Worm (Caenorhabditis elegans) whole organism, early embryonic: Measurements from ENCODE around the gene C39E6.2.
A peak's percentile ranks its signal among the peaks of the same experiment; 100 is the strongest.

Source experiments
- B0310.2 ChIP-seq: sonication (generic microtip); optimal IDR thresholded peaks from 2 replicates; lab custom pipeline; 2016; ENCODE audit warnings: mild to moderate bottlenecking, missing genetic modification characterization, missing compliant biosample characterization
- F13C5.2 ChIP-seq: sonication (generic microtip); optimal IDR thresholded peaks from 2 replicates; lab custom pipeline; 2017; ENCODE audit warnings: mild to moderate bottlenecking, missing genetic modification characterization, inconsistent platforms, missing compliant biosample characterization
- aly-1 ChIP-seq: sonication (generic microtip); optimal IDR thresholded peaks from 2 replicates; lab custom pipeline; 2016; ENCODE audit warnings: missing genetic modification characterization, missing compliant biosample characterization
- ama-1 ChIP-seq: fragments of 150-350 bp; optimal IDR thresholded peaks from 2 replicates; lab custom pipeline; 2014
- ceh-13 ChIP-seq: fragments of 200-800 bp; sonication (Bioruptor generic); optimal IDR thresholded peaks from 2 replicates; lab custom pipeline; 2018; ENCODE audit warnings: mild to moderate bottlenecking, missing genetic modification characterization, missing compliant biosample characterization
- ceh-36 ChIP-seq: sonication (generic microtip); optimal IDR thresholded peaks from 2 replicates; lab custom pipeline; 2016; ENCODE audit warnings: missing genetic modification characterization, inconsistent platforms, missing compliant biosample characterization
- ets-7 ChIP-seq: sonication (generic microtip); optimal IDR thresholded peaks from 2 replicates; lab custom pipeline; 2016; ENCODE audit warnings: missing genotype, missing genetic modification characterization, missing compliant biosample characterization
- flt-1 ChIP-seq: fragments of 200-800 bp; sonication (Bioruptor generic); IDR thresholded peaks from 2 replicates; pipeline ENCODE4 v1.3.6; 2022; ENCODE audit warnings: missing genetic modification characterization, missing compliant biosample characterization
- hmbx-1 ChIP-seq: sonication (generic microtip); optimal IDR thresholded peaks from 2 replicates; lab custom pipeline; 2016; ENCODE audit warnings: mild to moderate bottlenecking, missing genetic modification characterization, missing compliant biosample characterization
- hmg-4 ChIP-seq: fragments of 200-800 bp; sonication (Bioruptor generic); optimal IDR thresholded peaks from 2 replicates; lab custom pipeline; 2018; ENCODE audit warnings: mild to moderate bottlenecking, missing genetic modification characterization, missing compliant biosample characterization
- hnd-1 ChIP-seq: sonication (generic microtip); optimal IDR thresholded peaks from 2 replicates; lab custom pipeline; 2016; ENCODE audit warnings: missing genetic modification characterization, missing compliant biosample characterization
- pes-1 ChIP-seq: fragments of 200-800 bp; sonication (Bioruptor generic); IDR thresholded peaks from 2 replicates; pipeline ENCODE4 v1.3.6; 2022; ENCODE audit warnings: missing genetic modification reagents, missing genetic modification characterization, missing compliant biosample characterization
- scrt-1 ChIP-seq: fragments of 200-800 bp; sonication (Bioruptor generic); IDR thresholded peaks from 2 replicates; pipeline ENCODE4 v1.3.6; 2022; ENCODE audit warnings: missing genetic modification characterization, missing compliant biosample characterization
- sea-1 ChIP-seq: fragments of 200-800 bp; sonication (Bioruptor generic); conservative IDR thresholded peaks from 2 replicates; pipeline ENCODE4 v1.3.6; 2022; ENCODE audit warnings: missing genetic modification characterization, missing compliant biosample characterization
- tbx-11 ChIP-seq: fragments of 200-800 bp; sonication (Bioruptor generic); IDR thresholded peaks from 2 replicates; pipeline ENCODE4 v1.3.6; 2022; ENCODE audit warnings: missing genetic modification characterization, missing compliant biosample characterization
- tbx-37 ChIP-seq: fragments of 200-800 bp; sonication (Bioruptor generic); conservative IDR thresholded peaks from 2 replicates; pipeline ENCODE4 v1.3.6; 2022; ENCODE audit warnings: missing genetic modification reagents, missing genetic modification characterization, missing compliant biosample characterization
- tra-4 ChIP-seq: sonication (generic microtip); optimal IDR thresholded peaks from 2 replicates; lab custom pipeline; 2017; ENCODE audit warnings: missing genetic modification characterization, missing compliant biosample characterization

C39E6.2 gene

ce11 chrX:4754725-4755124 is at the start of gene C39E6.2:
Gene C39E6.2 (minus strand): TSS chrX:4755118.
- no peak for TF ChIP-seq ets-7 (tag; lab: Kevin White, UChicago)
- no peak for TF ChIP-seq scrt-1 (GFP tag; lab: Robert Waterston, UW)
- TF ChIP-seq pes-1 (GFP tag; lab: Robert Waterston, UW): no peak
- TF ChIP-seq hnd-1: no peak
- TF ChIP-seq tra-4 (tag; lab: Kevin White, UChicago): no peak
- no peak for TF ChIP-seq hmg-4 (GFP tag; lab: Kevin White, UChicago)
- TF ChIP-seq F13C5.2 (tag; lab: Kevin White, UChicago): no peak
- no peak for TF ChIP-seq ceh-36 (tag; lab: Kevin White, UChicago)
- TF ChIP-seq hmbx-1 (tag; lab: Kevin White, UChicago): no peak
- TF ChIP-seq ama-1 (lab: Kevin White, UChicago): no peak
- TF ChIP-seq sea-1 (GFP tag; lab: Robert Waterston, UW): no peak
- no peak for TF ChIP-seq tbx-37 (GFP tag; lab: Robert Waterston, UW)
- TF ChIP-seq aly-1 (tag; lab: Kevin White, UChicago): no peak
- no peak for TF ChIP-seq ceh-13 (GFP tag; lab: Kevin White, UChicago)
- TF ChIP-seq flt-1: no peak
- TF ChIP-seq B0310.2 (tag; lab: Kevin White, UChicago): no peak
- no peak for TF ChIP-seq tbx-11

- no peak for TF ChIP-seq tbx-37 (GFP tag; lab: Robert Waterston, UW)
Observed at ce11 chrX:4803942-4804341, 49.0 kb upstream of the C39E6.2 start.

- TF ChIP-seq tbx-11: no peak
- no peak for TF ChIP-seq aly-1 (tag; lab: Kevin White, UChicago)
- TF ChIP-seq hmg-4 (GFP tag; lab: Kevin White, UChicago): peak; percentile 33
Observed at ce11 chrX:4802255-4802654, 47.3 kb upstream of the C39E6.2 start.

- TF ChIP-seq sea-1 (GFP tag; lab: Robert Waterston, UW) (no peak), hnd-1 (no peak), B0310.2 (tag; lab: Kevin White, UChicago) (no peak), tbx-11 (no peak), aly-1 (tag; lab: Kevin White, UChicago) (no peak), tra-4 (tag; lab: Kevin White, UChicago) (no peak), tbx-37 (GFP tag; lab: Robert Waterston, UW) (no peak), pes-1 (GFP tag; lab: Robert Waterston, UW) (no peak), hmbx-1 (tag; lab: Kevin White, UChicago) (no peak), ets-7 (tag; lab: Kevin White, UChicago) (no peak), scrt-1 (GFP tag; lab: Robert Waterston, UW) (no peak), hmg-4 (GFP tag; lab: Kevin White, UChicago) (no peak), ceh-13 (GFP tag; lab: Kevin White, UChicago) (no peak), F13C5.2 (tag; lab: Kevin White, UChicago) (no peak)
Observed at ce11 chrX:4800892-4801291, 46.0 kb upstream of the C39E6.2 start.

- no peak for TF ChIP-seq scrt-1 (GFP tag; lab: Robert Waterston, UW)
- no peak for TF ChIP-seq tra-4 (tag; lab: Kevin White, UChicago)
- no peak for TF ChIP-seq ceh-36 (tag; lab: Kevin White, UChicago)
- TF ChIP-seq sea-1 (GFP tag; lab: Robert Waterston, UW): no peak
- no peak for TF ChIP-seq tbx-11
- TF ChIP-seq tbx-37 (GFP tag; lab: Robert Waterston, UW): no peak
- TF ChIP-seq ceh-13 (GFP tag; lab: Kevin White, UChicago): no peak
- no peak for TF ChIP-seq hmg-4 (GFP tag; lab: Kevin White, UChicago)
- no peak for TF ChIP-seq ama-1 (lab: Kevin White, UChicago)
- TF ChIP-seq aly-1 (tag; lab: Kevin White, UChicago): no peak
- TF ChIP-seq ets-7 (tag; lab: Kevin White, UChicago): no peak
- TF ChIP-seq hmbx-1 (tag; lab: Kevin White, UChicago): no peak
- no peak for TF ChIP-seq F13C5.2 (tag; lab: Kevin White, UChicago)
- no peak for TF ChIP-seq B0310.2 (tag; lab: Kevin White, UChicago)
- no peak for TF ChIP-seq flt-1
- TF ChIP-seq hnd-1: no peak
- TF ChIP-seq pes-1 (GFP tag; lab: Robert Waterston, UW): no peak
Observed at ce11 chrX:4800078-4800621, 45.2 kb upstream of the C39E6.2 start, which contains the start of gene mig-13. Gene mig-13 (minus strand): TSS chrX:4800128.

ce11 chrX:4795329-4795728 is 40.4 kb upstream of the C39E6.2 start:
- TF ChIP-seq ceh-13 (GFP tag; lab: Kevin White, UChicago): no peak
- TF ChIP-seq pes-1 (GFP tag; lab: Robert Waterston, UW): no peak
- no peak for TF ChIP-seq B0310.2 (tag; lab: Kevin White, UChicago)
- TF ChIP-seq tbx-37 (GFP tag; lab: Robert Waterston, UW): no peak
- no peak for TF ChIP-seq scrt-1 (GFP tag; lab: Robert Waterston, UW)
- no peak for TF ChIP-seq F13C5.2 (tag; lab: Kevin White, UChicago)
- no peak for TF ChIP-seq sea-1 (GFP tag; lab: Robert Waterston, UW)
- no peak for TF ChIP-seq hmg-4 (GFP tag; lab: Kevin White, UChicago)
- no peak for TF ChIP-seq tra-4 (tag; lab: Kevin White, UChicago)
- no peak for TF ChIP-seq tbx-11
- no peak for TF ChIP-seq aly-1 (tag; lab: Kevin White, UChicago)
- no peak for TF ChIP-seq ceh-36 (tag; lab: Kevin White, UChicago)
- TF ChIP-seq flt-1: no peak
- no peak for TF ChIP-seq ama-1 (lab: Kevin White, UChicago)
- no peak for TF ChIP-seq hnd-1
- TF ChIP-seq hmbx-1 (tag; lab: Kevin White, UChicago): no peak
- no peak for TF ChIP-seq ets-7 (tag; lab: Kevin White, UChicago)

ce11 chrX:4794062-4794461 is 39.1 kb upstream of the C39E6.2 start:
- TF ChIP-seq tra-4 (tag; lab: Kevin White, UChicago) (no peak), ama-1 (lab: Kevin White, UChicago) (no peak), ets-7 (tag; lab: Kevin White, UChicago) (no peak), flt-1 (no peak), sea-1 (GFP tag; lab: Robert Waterston, UW) (no peak), F13C5.2 (tag; lab: Kevin White, UChicago) (no peak), B0310.2 (tag; lab: Kevin White, UChicago) (no peak), tbx-37 (GFP tag; lab: Robert Waterston, UW) (no peak), hmbx-1 (tag; lab: Kevin White, UChicago) (no peak), scrt-1 (GFP tag; lab: Robert Waterston, UW) (no peak), pes-1 (GFP tag; lab: Robert Waterston, UW) (no peak), tbx-11 (no peak), ceh-13 (GFP tag; lab: Kevin White, UChicago) (no peak), ceh-36 (tag; lab: Kevin White, UChicago) (no peak), aly-1 (tag; lab: Kevin White, UChicago) (no peak), hmg-4 (GFP tag; lab: Kevin White, UChicago) (no peak), hnd-1 (no peak)
